Fruit fly (Drosophila melanogaster): ENCODE data around the gene CG5921.

CG5921 gene

DNA sequence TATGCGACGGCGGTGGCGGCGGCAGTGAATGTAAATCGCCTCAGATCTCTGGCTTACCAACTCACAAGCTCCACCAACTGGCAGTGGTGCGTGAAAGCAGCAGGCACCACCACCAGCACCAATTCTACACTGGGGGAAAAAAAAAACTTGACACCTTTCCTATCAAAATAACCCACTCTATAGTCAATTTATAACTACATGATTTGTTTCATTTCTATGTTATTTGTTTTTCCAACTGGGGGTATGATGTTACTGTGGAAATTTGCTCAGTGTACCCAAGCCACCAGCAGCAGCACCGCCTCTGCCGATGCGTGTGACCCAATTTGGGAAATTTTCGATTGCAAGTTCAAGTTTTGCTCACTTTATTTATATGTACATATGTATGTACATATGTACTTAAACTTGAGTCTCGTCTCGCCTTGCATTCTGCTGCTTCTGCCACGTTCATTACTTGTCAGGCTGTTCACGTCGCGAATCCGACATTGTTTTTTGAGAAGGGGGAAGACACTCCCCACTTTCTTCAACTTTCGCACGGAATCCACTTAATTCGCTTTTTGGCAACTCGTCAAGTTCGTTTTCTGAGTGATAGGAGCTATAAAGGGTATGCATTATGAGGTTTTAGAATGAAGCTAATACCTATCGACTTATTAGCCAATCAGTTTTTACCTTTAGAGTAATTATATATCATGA is 8.7 kb downstream of the CG5921 start:
- peak; percentile 95 for TF ChIP-seq Eip78C (GFP tag)
- TF ChIP-seq fkh (GFP tag; optimal IDR thresholded peaks at IDR 0.05): no peak
- peak; percentile 83 for TF ChIP-seq Smox (GFP tag; optimal IDR thresholded peaks at IDR 0.05)
- peak; percentile 92 for TF ChIP-seq Blimp-1 (GFP tag; optimal IDR thresholded peaks at IDR 0.05)
- TF ChIP-seq spab (GFP tag; optimal IDR thresholded peaks at IDR 0.05): peak; percentile 29
- peak; percentile 90 for TF ChIP-seq cyc (GFP tag; optimal IDR thresholded peaks at IDR 0.05)
- TF ChIP-seq CG31627 (GFP tag; optimal IDR thresholded peaks at IDR 0.05): peak; percentile 87
- peak; percentile 81 for TF ChIP-seq CG7368 (GFP tag; optimal IDR thresholded peaks at IDR 0.05)
- peak; percentile 89 for TF ChIP-seq Met (GFP tag; optimal IDR thresholded peaks at IDR 0.05)
- peak; percentile 86 for TF ChIP-seq Hr39 (GFP tag; optimal IDR thresholded peaks at IDR 0.05)
- peak; percentile 87 for TF ChIP-seq pdm3 (GFP tag; optimal IDR thresholded peaks at IDR 0.05)
- TF ChIP-seq dsx (GFP tag; optimal IDR thresholded peaks at IDR 0.05; ENCODE audit: poor library complexity, severe bottlenecking): no peak
- TF ChIP-seq CG3032 (tag; optimal IDR thresholded peaks at IDR 0.05): peak; percentile 4
- peak; percentile 11 for TF ChIP-seq CG6808 (GFP tag; optimal IDR thresholded peaks at IDR 0.05)
- peak in 1 of 2 experiments; percentile 40 for TF ChIP-seq salr (GFP tag; optimal IDR thresholded peaks at IDR 0.05)
- TF ChIP-seq eg (GFP tag; IDR thresholded peaks at IDR 0.05): peak; percentile 83
- TF ChIP-seq CG6854 (GFP tag; optimal IDR thresholded peaks at IDR 0.05): peak; percentile 79
- TF ChIP-seq CG6163 (GFP tag; IDR thresholded peaks at IDR 0.05): peak; percentile 88
- peak; percentile 83 for TF ChIP-seq CG8119 (GFP tag; IDR thresholded peaks at IDR 0.05)
- TF ChIP-seq ss (GFP tag; optimal IDR thresholded peaks at IDR 0.05): peak in 1 of 2 experiments; percentile 42
- peak; percentile 78 for TF ChIP-seq Sox14 (GFP tag; optimal IDR thresholded peaks at IDR 0.05)
- TF ChIP-seq CG11902 (GFP tag; optimal IDR thresholded peaks at IDR 0.05): peak; percentile 90
- TF ChIP-seq CG9139 (GFP tag; optimal IDR thresholded peaks at IDR 0.05): no peak
- TF ChIP-seq topi (GFP tag; optimal IDR thresholded peaks at IDR 0.05): peak; percentile 87
- peak; percentile 41 for TF ChIP-seq CG10669 (GFP tag; optimal IDR thresholded peaks at IDR 0.05)
- TF ChIP-seq Hr4 (GFP tag; optimal IDR thresholded peaks at IDR 0.05): peak; percentile 77
- TF ChIP-seq CG8632 (GFP tag; optimal IDR thresholded peaks at IDR 0.05): peak; percentile 88
- peak; percentile 84 for TF ChIP-seq CG11762 (GFP tag; optimal IDR thresholded peaks at IDR 0.05; ENCODE audit: insufficient read depth)
- TF ChIP-seq Gug (GFP tag; IDR thresholded peaks at IDR 0.05): peak; percentile 66
- TF ChIP-seq CG3919 (GFP tag; optimal IDR thresholded peaks at IDR 0.05): peak; percentile 90
- peak; percentile 73 for TF ChIP-seq CG10631 (GFP tag; optimal IDR thresholded peaks at IDR 0.05)
- TF ChIP-seq CG8319 (GFP tag; optimal IDR thresholded peaks at IDR 0.05): peak; percentile 86
- no peak for TF ChIP-seq fd59A (GFP tag; optimal IDR thresholded peaks at IDR 0.05)
- TF ChIP-seq CG34406 (GFP tag; optimal IDR thresholded peaks at IDR 0.05): peak; percentile 88
- TF ChIP-seq CG1621 (tag; optimal IDR thresholded peaks at IDR 0.05): peak; percentile 29
- TF ChIP-seq achi (GFP tag; optimal IDR thresholded peaks at IDR 0.05): peak; percentile 79
- peak; percentile 60 for TF ChIP-seq dac (GFP tag; optimal IDR thresholded peaks at IDR 0.05)
- TF ChIP-seq Sox102F (GFP tag; optimal IDR thresholded peaks at IDR 0.05): peak; percentile 85
- peak; percentile 81 for TF ChIP-seq Sox15 (GFP tag; optimal IDR thresholded peaks at IDR 0.05)
- TF ChIP-seq fd85E (GFP tag; optimal IDR thresholded peaks at IDR 0.05): peak; percentile 63
- peak; percentile 84 for TF ChIP-seq acj6 (GFP tag; optimal IDR thresholded peaks at IDR 0.05)
- peak; percentile 85 for TF ChIP-seq CG32006 (GFP tag; optimal IDR thresholded peaks at IDR 0.05)
- TF ChIP-seq CG16779 (tag; optimal IDR thresholded peaks at IDR 0.05): peak; percentile 47
- no peak for TF ChIP-seq Ets96B (tag; optimal IDR thresholded peaks at IDR 0.05)
- TF ChIP-seq Eip93F (GFP tag; optimal IDR thresholded peaks at IDR 0.05): peak; percentile 50
- peak; percentile 91 for TF ChIP-seq svp (GFP tag)
- peak; percentile 74 for TF ChIP-seq Lpt (GFP tag; optimal IDR thresholded peaks at IDR 0.05)
- TF ChIP-seq vri (GFP tag; optimal IDR thresholded peaks at IDR 0.05): peak; percentile 15
- TF ChIP-seq esn (GFP tag; optimal IDR thresholded peaks at IDR 0.05): peak; percentile 87
- TF ChIP-seq CG6276 (GFP tag; optimal IDR thresholded peaks at IDR 0.05): peak; percentile 70
